Worm (Caenorhabditis elegans) whole organism, L1 larva: ENCODE data around the gene Y55B1AR.4.

Source experiments
- fkh-10 ChIP-seq: sonication (generic microtip); optimal IDR thresholded peaks from 2 replicates; lab custom pipeline; 2017; ENCODE audit warnings: missing biosample characterization, missing genetic modification reagents, missing genetic modification characterization
- lin-39 ChIP-seq: fragments of 150-350 bp; optimal IDR thresholded peaks from 2 replicates; lab custom pipeline; 2014; ENCODE audit warnings: missing biosample characterization, missing genetic modification reagents, missing genetic modification characterization
- nhr-77 ChIP-seq: fragments of 150-350 bp; optimal IDR thresholded peaks from 2 replicates; lab custom pipeline; 2014; ENCODE audit warnings: missing biosample characterization, missing genetic modification characterization
- snpc-4 ChIP-seq: fragments of 150-350 bp; optimal IDR thresholded peaks from 2 replicates; lab custom pipeline; 2014; ENCODE audit warnings: missing biosample characterization, missing genetic modification characterization

DNA sequence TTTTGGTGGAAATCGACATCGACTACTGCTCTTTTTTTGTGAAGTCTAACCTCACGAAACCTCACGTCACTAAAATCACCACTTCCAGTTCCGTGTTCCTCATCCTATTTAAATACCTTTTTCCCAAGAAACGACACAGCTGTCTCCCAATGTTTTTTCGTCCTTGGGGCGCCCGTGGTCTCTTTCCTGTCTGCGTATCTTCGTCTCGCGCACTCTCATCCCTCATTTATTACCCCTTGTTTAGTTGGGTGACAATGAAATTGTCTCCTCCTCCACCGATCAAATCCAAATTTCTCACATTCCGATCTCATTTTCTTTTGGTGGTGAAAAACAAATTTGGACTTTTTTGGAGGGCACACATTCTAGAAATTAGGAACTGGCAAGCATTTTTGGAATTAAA is 40.5 kb downstream of the Y55B1AR.4 start:
- no peak for TF ChIP-seq nhr-77 (tag; lab: Kevin White, UChicago)
- TF ChIP-seq fkh-10 (GFP tag; lab: Kevin White, UChicago) = no peak
- no peak for TF ChIP-seq lin-39 (tag; lab: Kevin White, UChicago)
- TF ChIP-seq snpc-4 (tag; lab: Kevin White, UChicago) = no peak
